Worm (Caenorhabditis elegans) whole organism, L4 larva: ENCODE data around the gene F15D4.2.

Experiments used
- F10B5.3 ChIP-seq: sonication (generic microtip); optimal IDR thresholded peaks from 2 replicates; lab custom pipeline; 2016; ENCODE audit warnings: mild to moderate bottlenecking, missing genetic modification characterization, missing compliant biosample characterization
- ama-1 ChIP-seq: fragments of 150-350 bp; optimal IDR thresholded peaks from 2 replicates; lab custom pipeline; 2014; ENCODE audit warnings: inconsistent platforms, mixed read lengths
- ceh-32 ChIP-seq: sonication (generic microtip); optimal IDR thresholded peaks from 2 replicates; lab custom pipeline; 2016; ENCODE audit warnings: mild to moderate bottlenecking, missing genetic modification characterization, missing compliant biosample characterization; ENCODE audit not compliant: poor library complexity
- ceh-82 ChIP-seq: sonication (generic microtip); optimal IDR thresholded peaks from 2 replicates; lab custom pipeline; 2017; ENCODE audit warnings: missing biosample characterization, missing genetic modification characterization
- dve-1 ChIP-seq: sonication (generic microtip); optimal IDR thresholded peaks from 2 replicates; lab custom pipeline; 2017; ENCODE audit warnings: antibody characterized with exemption, mild to moderate bottlenecking, missing genetic modification characterization, missing compliant biosample characterization; ENCODE audit not compliant: insufficient read depth
- egl-43 ChIP-seq: fragments of 200-800 bp; sonication (Bioruptor generic); IDR thresholded peaks from 2 replicates; pipeline ENCODE4 v1.3.6; 2022; ENCODE audit warnings: missing genetic modification reagents, missing genetic modification characterization, missing compliant biosample characterization
- zag-1 ChIP-seq: fragments of 150-350 bp; optimal IDR thresholded peaks from 2 replicates; lab custom pipeline; 2014; ENCODE audit warnings: missing biosample characterization, missing genetic modification characterization

DNA sequence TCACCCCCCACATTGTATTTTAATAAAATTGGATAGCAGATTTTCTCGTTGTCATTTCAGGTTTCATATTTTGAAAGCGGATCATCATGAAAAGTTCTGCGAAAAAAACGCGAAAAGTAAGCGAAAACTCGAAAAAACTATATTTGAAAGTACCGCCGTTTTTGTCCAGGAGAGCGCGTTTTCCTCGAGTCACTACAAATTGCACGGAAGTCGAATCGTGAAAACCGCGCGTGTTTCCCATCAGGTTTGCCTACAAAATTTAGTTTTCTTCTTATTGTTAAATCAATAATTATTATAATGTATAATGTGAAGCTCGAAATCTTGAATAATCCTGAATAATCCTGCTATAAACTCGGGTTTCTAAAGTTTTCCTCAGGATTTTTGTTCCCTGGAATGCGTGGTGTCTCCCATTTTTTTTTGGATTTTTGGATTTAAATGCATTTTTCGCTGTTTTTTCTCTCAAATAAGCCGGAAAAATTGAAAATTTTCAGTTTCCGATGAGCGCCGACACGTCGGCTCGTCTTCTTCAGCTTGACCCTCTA, 16.1 kb upstream of the F15D4.2 start, which contains the start of gene btf-1:
- TF ChIP-seq egl-43 (GFP tag; lab: Robert Waterston, UW) (0 out of 2 replicates have a peak, but pooled peaks have one; percentile 38), ceh-32 (tag; lab: Kevin White, UChicago) (no peak), F10B5.3 (peak; percentile 80), ama-1 (lab: Kevin White, UChicago) (peak; percentile 96), dve-1 (tag; lab: Kevin White, UChicago) (peak; percentile 92), ceh-82 (tag; lab: Kevin White, UChicago) (no peak), zag-1 (no peak)
